Fruit fly (Drosophila melanogaster): ENCODE measurements around the gene pho.

The pho gene

dm6 chr4:1181591-1182125 lies at the start of gene pho:
Gene pho, minus strand, starts transcription at chr4:1181628.
- peak; percentile 46 for TF ChIP-seq cyc (GFP tag; optimal IDR thresholded peaks at IDR 0.05)
- peak; percentile 43 for TF ChIP-seq CG3032 (tag; optimal IDR thresholded peaks at IDR 0.05)
- peak; percentile 18 for TF ChIP-seq esn (GFP tag; optimal IDR thresholded peaks at IDR 0.05)
- TF ChIP-seq CG8632 (GFP tag; optimal IDR thresholded peaks at IDR 0.05), result no peak
- TF ChIP-seq Ets21C (GFP tag; optimal IDR thresholded peaks at IDR 0.05), result peak; percentile 31
- TF ChIP-seq lz (GFP tag; optimal IDR thresholded peaks at IDR 0.05), result peak; percentile 31
- no peak for TF ChIP-seq fd59A (GFP tag; optimal IDR thresholded peaks at IDR 0.05)
- TF ChIP-seq Sox15 (GFP tag; optimal IDR thresholded peaks at IDR 0.05), result peak; percentile 33
- peak; percentile 20 for TF ChIP-seq CG11902 (GFP tag; optimal IDR thresholded peaks at IDR 0.05)
- peak; percentile 44 for TF ChIP-seq OdsH (GFP tag; optimal IDR thresholded peaks at IDR 0.05)
- TF ChIP-seq Eip93F (GFP tag; optimal IDR thresholded peaks at IDR 0.05), result no peak
- peak; percentile 38 for TF ChIP-seq Hr4 (GFP tag; optimal IDR thresholded peaks at IDR 0.05)
- peak; percentile 36 for TF ChIP-seq CG10631 (GFP tag; optimal IDR thresholded peaks at IDR 0.05)
- peak; percentile 33 for TF ChIP-seq CG4318 (GFP tag; optimal IDR thresholded peaks at IDR 0.05)
- TF ChIP-seq CG3919 (GFP tag; optimal IDR thresholded peaks at IDR 0.05), result no peak
- TF ChIP-seq CG6854 (GFP tag; optimal IDR thresholded peaks at IDR 0.05), result no peak
- no peak for TF ChIP-seq CG32006 (GFP tag; optimal IDR thresholded peaks at IDR 0.05)
- TF ChIP-seq CG1621 (tag; optimal IDR thresholded peaks at IDR 0.05), result no peak
- no peak for TF ChIP-seq fkh (GFP tag; optimal IDR thresholded peaks at IDR 0.05)
- TF ChIP-seq CG6808 (GFP tag; optimal IDR thresholded peaks at IDR 0.05), result no peak
- peak; percentile 42 for TF ChIP-seq Hr39 (GFP tag; optimal IDR thresholded peaks at IDR 0.05)
- no peak for TF ChIP-seq Smox (GFP tag; optimal IDR thresholded peaks at IDR 0.05)
- no peak for TF ChIP-seq Eip75B (GFP tag; optimal IDR thresholded peaks at IDR 0.05)
- no peak for TF ChIP-seq CG10669 (GFP tag; optimal IDR thresholded peaks at IDR 0.05)
- peak; percentile 38 for TF ChIP-seq topi (GFP tag; optimal IDR thresholded peaks at IDR 0.05)
- TF ChIP-seq CG31627 (GFP tag; optimal IDR thresholded peaks at IDR 0.05), result no peak
- no peak for TF ChIP-seq CG34406 (GFP tag; optimal IDR thresholded peaks at IDR 0.05)
- TF ChIP-seq CG11762 (GFP tag; optimal IDR thresholded peaks at IDR 0.05; ENCODE audit: insufficient read depth), result no peak
- no peak for TF ChIP-seq Eip78C (GFP tag)
- no peak for TF ChIP-seq salr (GFP tag; optimal IDR thresholded peaks at IDR 0.05)

dm6 chr4:1230564-1230964 lies 49.1 kb upstream of the pho start, which contains the start of the genes Dyrk3 and Cadps:
Gene Dyrk3, minus strand, starts transcription at chr4:1230713.
Gene Cadps, plus strand, starts transcription at chr4:1230837.
- TF ChIP-seq dac (GFP tag; optimal IDR thresholded peaks at IDR 0.05) (no peak), Sox102F (GFP tag; optimal IDR thresholded peaks at IDR 0.05) (no peak), Met (GFP tag; optimal IDR thresholded peaks at IDR 0.05) (no peak), dsx (GFP tag; optimal IDR thresholded peaks at IDR 0.05; ENCODE audit: poor library complexity, severe bottlenecking) (no peak), fd59A (GFP tag; optimal IDR thresholded peaks at IDR 0.05) (no peak), CG8119 (GFP tag; IDR thresholded peaks at IDR 0.05) (no peak), Hr38 (GFP tag; optimal IDR thresholded peaks at IDR 0.05) (no peak), CG11902 (GFP tag; optimal IDR thresholded peaks at IDR 0.05) (no peak), CG15336 (GFP tag; IDR thresholded peaks at IDR 0.05) (0 out of 2 replicates have a peak, but pooled peaks have one; percentile 30), spab (GFP tag; optimal IDR thresholded peaks at IDR 0.05) (no peak), lz (GFP tag; optimal IDR thresholded peaks at IDR 0.05) (peak; percentile 32), eg (GFP tag; IDR thresholded peaks at IDR 0.05) (no peak), CG32006 (GFP tag; optimal IDR thresholded peaks at IDR 0.05) (no peak), Gug (GFP tag; IDR thresholded peaks at IDR 0.05) (no peak), CG1621 (tag; optimal IDR thresholded peaks at IDR 0.05) (no peak), CG6808 (GFP tag; optimal IDR thresholded peaks at IDR 0.05) (no peak), CG31627 (GFP tag; optimal IDR thresholded peaks at IDR 0.05) (peak; percentile 19), salr (GFP tag; optimal IDR thresholded peaks at IDR 0.05) (no peak), CG10631 (GFP tag; optimal IDR thresholded peaks at IDR 0.05) (no peak), Lpt (GFP tag; optimal IDR thresholded peaks at IDR 0.05) (no peak), svp (GFP tag) (no peak), topi (GFP tag; optimal IDR thresholded peaks at IDR 0.05) (no peak), Hr4 (GFP tag; optimal IDR thresholded peaks at IDR 0.05) (peak; percentile 26), CG16779 (tag; optimal IDR thresholded peaks at IDR 0.05) (no peak), Sox14 (GFP tag; optimal IDR thresholded peaks at IDR 0.05) (peak; percentile 95), vri (GFP tag; optimal IDR thresholded peaks at IDR 0.05) (no peak), Eip93F (GFP tag; optimal IDR thresholded peaks at IDR 0.05) (no peak)

Data from whole organism, prepupa.